Worm (Caenorhabditis elegans): ENCODE data around the gene jmjd-3.1.

The jmjd-3.1 gene

DNA sequence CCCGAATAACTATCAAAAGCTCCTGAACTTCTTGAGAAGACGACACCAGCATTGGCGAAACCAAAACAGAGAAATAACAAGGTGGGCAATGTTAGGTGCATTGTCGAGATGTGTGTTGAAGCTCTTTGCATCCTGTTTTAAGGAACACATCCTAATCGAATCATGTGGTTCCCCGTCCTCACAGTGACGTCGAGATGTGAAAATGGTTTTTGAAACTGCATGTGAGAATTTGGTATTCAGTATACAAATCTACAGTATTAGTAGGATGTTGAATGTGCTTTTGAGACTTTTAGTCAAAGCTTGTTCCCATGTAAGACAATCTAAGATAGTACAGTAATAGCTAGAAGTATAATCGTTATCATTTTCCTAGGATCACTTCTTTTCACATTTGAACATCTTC, 26.8 kb downstream of the jmjd-3.1 start, which contains the start of gene F18E9.7:
TSS of gene F18E9.7 (minus strand) at position 101 of the 400 bp plus-strand sequence.
- TF ChIP-seq tra-4 (tag; optimal IDR thresholded peaks at IDR 0.05) (no peak), tbx-11 (GFP tag; IDR thresholded peaks at IDR 0.05) (no peak), F13C5.2 (tag; optimal IDR thresholded peaks at IDR 0.05) (no peak), scrt-1 (GFP tag; IDR thresholded peaks at IDR 0.05) (no peak), ama-1 (optimal IDR thresholded peaks at IDR 0.05) (no peak), sea-1 (GFP tag; conservative IDR thresholded peaks at IDR 0.05) (no peak), hmbx-1 (tag; optimal IDR thresholded peaks at IDR 0.05) (no peak), ceh-13 (GFP tag; optimal IDR thresholded peaks at IDR 0.05) (no peak), ets-7 (tag; optimal IDR thresholded peaks at IDR 0.05) (no peak), aly-1 (tag; optimal IDR thresholded peaks at IDR 0.05) (no peak), hmg-4 (GFP tag; optimal IDR thresholded peaks at IDR 0.05) (no peak), pes-1 (GFP tag; IDR thresholded peaks at IDR 0.05) (no peak), tbx-37 (GFP tag; conservative IDR thresholded peaks at IDR 0.05) (no peak), hnd-1 (tag; optimal IDR thresholded peaks at IDR 0.05) (no peak)

DNA sequence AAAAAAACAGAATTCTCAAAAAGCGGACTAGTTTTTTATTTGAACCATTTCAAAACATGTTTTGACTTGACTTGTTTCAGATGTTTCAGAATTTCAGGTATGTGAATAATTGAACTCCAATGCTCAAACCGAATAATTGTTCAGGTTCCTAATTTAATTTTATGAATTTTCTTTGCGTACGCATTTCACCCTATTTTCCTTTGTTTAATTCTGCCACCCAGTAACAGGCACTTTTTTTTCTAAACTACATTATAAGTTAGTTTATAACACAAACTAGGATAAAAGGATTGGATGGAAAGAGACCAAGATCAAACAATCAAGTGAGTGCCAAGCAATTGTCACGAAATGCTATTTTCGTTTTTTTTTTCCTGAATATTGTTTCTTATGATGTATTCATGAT, 27.6 kb downstream of the jmjd-3.1 start:
- TF ChIP-seq tbx-11 (GFP tag; IDR thresholded peaks at IDR 0.05) = no peak
- TF ChIP-seq tbx-37 (GFP tag; conservative IDR thresholded peaks at IDR 0.05) = no peak
- TF ChIP-seq F13C5.2 (tag; optimal IDR thresholded peaks at IDR 0.05) = no peak
- TF ChIP-seq ama-1 (optimal IDR thresholded peaks at IDR 0.05) = no peak
- no peak for TF ChIP-seq tra-4 (tag; optimal IDR thresholded peaks at IDR 0.05)
- TF ChIP-seq scrt-1 (GFP tag; IDR thresholded peaks at IDR 0.05) = no peak
- no peak for TF ChIP-seq hnd-1 (tag; optimal IDR thresholded peaks at IDR 0.05)
- no peak for TF ChIP-seq hmg-4 (GFP tag; optimal IDR thresholded peaks at IDR 0.05)
- TF ChIP-seq sea-1 (GFP tag; conservative IDR thresholded peaks at IDR 0.05) = no peak
- no peak for TF ChIP-seq aly-1 (tag; optimal IDR thresholded peaks at IDR 0.05)
- TF ChIP-seq ceh-36 (tag; optimal IDR thresholded peaks at IDR 0.05) = no peak
- no peak for TF ChIP-seq ceh-13 (GFP tag; optimal IDR thresholded peaks at IDR 0.05)
- TF ChIP-seq hmbx-1 (tag; optimal IDR thresholded peaks at IDR 0.05) = no peak
- TF ChIP-seq ets-7 (tag; optimal IDR thresholded peaks at IDR 0.05) = no peak
- no peak for TF ChIP-seq flt-1 (GFP tag; IDR thresholded peaks at IDR 0.05)
- no peak for TF ChIP-seq B0310.2 (tag; optimal IDR thresholded peaks at IDR 0.05)
- TF ChIP-seq pes-1 (GFP tag; IDR thresholded peaks at IDR 0.05) = no peak

DNA sequence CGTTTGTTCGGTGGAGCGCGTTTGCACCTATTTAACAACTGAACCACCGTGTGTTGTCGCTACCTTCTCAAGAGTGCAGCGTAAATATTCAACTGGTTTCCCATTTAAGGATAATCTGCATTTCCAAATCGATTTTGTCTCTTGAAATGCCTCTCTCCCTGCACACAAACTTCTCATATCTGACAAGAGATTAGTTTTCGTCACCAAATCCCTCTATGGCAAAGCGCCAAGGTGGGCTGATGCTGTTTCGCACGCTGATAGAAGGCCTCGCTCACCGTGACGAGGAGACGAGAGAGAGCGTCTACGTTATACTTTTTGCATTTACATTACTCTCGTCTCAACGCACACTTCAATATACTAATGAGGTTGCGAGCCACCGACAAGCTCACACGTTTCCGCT, 28.9 kb downstream of the jmjd-3.1 start:
- TF ChIP-seq tra-4 (tag; optimal IDR thresholded peaks at IDR 0.05) (no peak), ceh-36 (tag; optimal IDR thresholded peaks at IDR 0.05) (no peak)

DNA sequence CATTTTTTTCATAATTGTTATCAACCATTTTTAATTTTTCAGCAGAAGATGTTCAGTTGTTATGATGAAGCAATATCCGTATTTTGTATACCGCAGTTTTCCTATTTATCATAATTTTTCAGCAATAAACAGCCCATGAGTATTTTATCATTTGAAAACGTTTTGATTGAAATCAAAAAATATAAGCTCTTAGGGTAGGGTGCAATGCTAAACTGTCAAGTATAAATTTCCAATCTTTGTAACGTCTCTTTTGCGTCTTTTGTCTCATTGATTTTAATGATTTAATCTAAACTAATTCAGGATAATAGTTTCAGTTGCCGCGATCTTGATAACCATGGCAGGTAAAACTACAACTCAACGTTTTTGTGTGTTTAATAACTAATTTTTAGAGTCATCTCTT, 30.4 kb downstream of the jmjd-3.1 start, which contains the start of gene F18E9.1:
TSS of gene F18E9.1 (plus strand) at position 301 of the 400 bp plus-strand sequence.
- TF ChIP-seq hmbx-1 (tag; optimal IDR thresholded peaks at IDR 0.05) = no peak
- TF ChIP-seq ceh-36 (tag; optimal IDR thresholded peaks at IDR 0.05) = no peak
- no peak for TF ChIP-seq ama-1 (optimal IDR thresholded peaks at IDR 0.05)
- TF ChIP-seq scrt-1 (GFP tag; IDR thresholded peaks at IDR 0.05) = no peak
- TF ChIP-seq ceh-13 (GFP tag; optimal IDR thresholded peaks at IDR 0.05) = no peak
- TF ChIP-seq tbx-11 (GFP tag; IDR thresholded peaks at IDR 0.05) = no peak
- no peak for TF ChIP-seq hnd-1 (tag; optimal IDR thresholded peaks at IDR 0.05)
- TF ChIP-seq pes-1 (GFP tag; IDR thresholded peaks at IDR 0.05) = no peak
- no peak for TF ChIP-seq tra-4 (tag; optimal IDR thresholded peaks at IDR 0.05)
- no peak for TF ChIP-seq tbx-37 (GFP tag; conservative IDR thresholded peaks at IDR 0.05)
- no peak for TF ChIP-seq B0310.2 (tag; optimal IDR thresholded peaks at IDR 0.05)
- no peak for TF ChIP-seq ets-7 (tag; optimal IDR thresholded peaks at IDR 0.05)
- no peak for TF ChIP-seq aly-1 (tag; optimal IDR thresholded peaks at IDR 0.05)
- no peak for TF ChIP-seq F13C5.2 (tag; optimal IDR thresholded peaks at IDR 0.05)
- no peak for TF ChIP-seq sea-1 (GFP tag; conservative IDR thresholded peaks at IDR 0.05)
- TF ChIP-seq flt-1 (GFP tag; IDR thresholded peaks at IDR 0.05) = no peak
- no peak for TF ChIP-seq hmg-4 (GFP tag; optimal IDR thresholded peaks at IDR 0.05)

DNA sequence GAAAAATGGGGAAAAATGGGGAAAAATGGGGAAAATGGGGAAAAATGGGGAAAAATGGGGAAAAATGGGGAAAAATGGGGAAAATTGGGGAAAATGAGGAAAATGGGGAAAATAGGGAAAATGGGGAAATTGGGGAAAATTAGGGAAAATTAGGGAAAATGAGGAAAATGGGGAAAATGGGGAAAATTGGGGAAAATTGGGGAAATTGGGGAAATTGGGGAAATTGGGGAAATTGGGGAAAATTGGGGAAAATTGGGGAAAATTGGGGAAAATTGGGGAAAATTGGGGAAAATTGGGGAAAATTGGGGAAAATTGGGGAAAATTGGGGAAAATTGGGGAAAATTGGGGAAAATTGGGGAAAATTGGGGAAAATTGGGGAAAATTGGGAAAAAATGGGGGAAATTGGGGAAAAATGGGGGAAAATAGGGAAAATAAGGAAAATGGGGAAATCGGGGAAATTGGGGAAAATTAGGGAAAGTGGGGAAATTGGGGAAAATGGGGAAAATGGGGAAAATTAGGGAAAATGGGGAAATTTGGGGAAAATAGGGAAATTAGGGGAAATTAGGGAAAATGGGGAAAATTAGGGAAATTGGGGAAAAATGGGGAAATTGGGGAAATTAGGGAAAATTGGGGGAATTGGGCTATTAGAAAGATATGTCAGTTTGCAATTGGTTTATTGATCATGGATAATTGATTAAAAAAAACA, 32.0 kb downstream of the jmjd-3.1 start:
- TF ChIP-seq tbx-37 (GFP tag; conservative IDR thresholded peaks at IDR 0.05) (peak; percentile 33; the same call in 1 of the 2 replicates), hmbx-1 (tag; optimal IDR thresholded peaks at IDR 0.05) (peak; percentile 32), B0310.2 (tag; optimal IDR thresholded peaks at IDR 0.05) (peak; percentile 48), F13C5.2 (tag; optimal IDR thresholded peaks at IDR 0.05) (no peak), ama-1 (optimal IDR thresholded peaks at IDR 0.05) (no peak), sea-1 (GFP tag; conservative IDR thresholded peaks at IDR 0.05) (peak; percentile 74; the same call in 1 of the 2 replicates), hmg-4 (GFP tag; optimal IDR thresholded peaks at IDR 0.05) (no peak), aly-1 (tag; optimal IDR thresholded peaks at IDR 0.05) (no peak), ceh-13 (GFP tag; optimal IDR thresholded peaks at IDR 0.05) (no peak), ets-7 (tag; optimal IDR thresholded peaks at IDR 0.05) (no peak), tra-4 (tag; optimal IDR thresholded peaks at IDR 0.05) (no peak), flt-1 (GFP tag; IDR thresholded peaks at IDR 0.05) (peak; percentile 14; the same call in 1 of the 2 replicates), hnd-1 (tag; optimal IDR thresholded peaks at IDR 0.05) (peak; percentile 49), scrt-1 (GFP tag; IDR thresholded peaks at IDR 0.05) (peak; percentile 55; the same call in 1 of the 2 replicates), tbx-11 (GFP tag; IDR thresholded peaks at IDR 0.05) (peak; percentile 80), pes-1 (GFP tag; IDR thresholded peaks at IDR 0.05) (peak; percentile 38; the same call in 1 of the 2 replicates), ceh-36 (tag; optimal IDR thresholded peaks at IDR 0.05) (no peak)

DNA sequence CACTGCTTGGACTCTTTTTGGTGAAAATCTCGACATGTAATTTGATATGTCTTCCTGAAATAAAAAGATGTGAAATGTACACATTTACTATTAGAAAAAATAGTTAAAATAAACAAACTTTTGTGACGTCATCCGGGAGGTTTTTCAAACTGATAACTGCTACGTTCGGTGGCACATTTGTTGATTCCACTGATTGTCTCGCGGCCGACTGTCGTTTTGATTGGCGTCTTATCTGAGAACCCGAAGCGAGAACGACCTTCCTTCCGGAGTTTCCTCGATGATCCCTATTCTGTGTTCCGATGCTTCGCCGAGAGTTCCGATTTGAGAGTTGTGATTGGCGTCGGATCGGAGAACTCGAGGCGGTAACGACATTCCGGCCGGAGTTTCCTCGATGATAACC, 33.3 kb downstream of the jmjd-3.1 start:
- TF ChIP-seq tbx-37 (GFP tag; conservative IDR thresholded peaks at IDR 0.05) (no peak), ceh-13 (GFP tag; optimal IDR thresholded peaks at IDR 0.05) (no peak), sea-1 (GFP tag; conservative IDR thresholded peaks at IDR 0.05) (no peak), hnd-1 (tag; optimal IDR thresholded peaks at IDR 0.05) (no peak), aly-1 (tag; optimal IDR thresholded peaks at IDR 0.05) (no peak), F13C5.2 (tag; optimal IDR thresholded peaks at IDR 0.05) (no peak), tra-4 (tag; optimal IDR thresholded peaks at IDR 0.05) (no peak)

DNA sequence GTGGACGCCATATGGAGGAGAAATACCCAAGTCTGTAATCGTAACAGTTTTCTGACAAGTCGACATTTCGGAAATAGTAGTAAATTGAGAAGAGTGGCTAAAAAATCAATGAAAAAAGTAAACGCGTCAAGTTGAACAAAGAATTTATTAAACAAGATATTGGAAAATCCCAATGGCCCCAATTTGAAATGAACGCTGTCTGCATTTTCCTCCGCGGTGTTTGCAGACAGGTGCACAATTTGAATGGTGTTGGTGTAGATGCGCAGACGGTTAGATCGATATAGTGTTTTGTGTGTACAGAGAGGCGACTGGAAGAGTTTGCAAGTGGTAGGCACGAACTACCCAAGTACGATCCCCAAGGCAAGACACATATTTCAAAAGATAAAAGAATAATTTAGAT, 34.2 kb downstream of the jmjd-3.1 start, which contains the start of the genes H35N09.2 and H35N09.1:
TSS of gene H35N09.2 (minus strand) at position 54 of the 400 bp plus-strand sequence.
TSS of gene H35N09.1 (plus strand) at position 335 of the 400 bp plus-strand sequence.
- peak; percentile 53 for TF ChIP-seq F13C5.2 (tag; optimal IDR thresholded peaks at IDR 0.05)
- no peak for TF ChIP-seq scrt-1 (GFP tag; IDR thresholded peaks at IDR 0.05)

Data from whole organism, early embryonic.